Worm (Caenorhabditis elegans) whole organism, midembryonic: ENCODE data around the gene Y53G8AL.4.

Experiments used
- T22C8.4 ChIP-seq: fragments of 200-800 bp; sonication (Bioruptor generic); IDR thresholded peaks from 2 replicates; pipeline ENCODE4 v1.3.6; 2022; ENCODE audit warnings: missing genetic modification characterization, missing compliant biosample characterization
- cog-1 ChIP-seq: sonication (generic microtip); optimal IDR thresholded peaks from 2 replicates; lab custom pipeline; 2016; ENCODE audit warnings: missing genetic modification characterization, missing compliant biosample characterization
- flt-1 ChIP-seq: fragments of 200-800 bp; sonication (Bioruptor generic); IDR thresholded peaks from 2 replicates; pipeline ENCODE4 v1.3.6; 2022; ENCODE audit warnings: missing genetic modification characterization, missing compliant biosample characterization
- klf-2 ChIP-seq: fragments of 200-800 bp; sonication (Bioruptor generic); conservative IDR thresholded peaks from 2 replicates; pipeline ENCODE4 v1.3.6; 2022; ENCODE audit warnings: missing genetic modification reagents, missing genetic modification characterization, missing compliant biosample characterization
- med-1 ChIP-seq: sonication (generic microtip); optimal IDR thresholded peaks from 2 replicates; lab custom pipeline; 2017; ENCODE audit warnings: missing genetic modification characterization, mild to moderate bottlenecking, missing compliant biosample characterization, antibody characterized with exemption, missing genetic modification reagents; ENCODE audit not compliant: insufficient read depth
- ref-1 ChIP-seq: fragments of 200-800 bp; sonication (Bioruptor generic); conservative IDR thresholded peaks from 2 replicates; pipeline ENCODE4 v1.3.6; 2022; ENCODE audit warnings: missing genetic modification reagents, missing genetic modification characterization, missing compliant biosample characterization
- tab-1 ChIP-seq: fragments of 200-800 bp; sonication (Bioruptor generic); IDR thresholded peaks from 2 replicates; pipeline ENCODE4 v1.3.6; 2022; ENCODE audit warnings: missing genetic modification characterization, missing compliant biosample characterization
- ztf-23 ChIP-seq: fragments of 200-800 bp; sonication (Bioruptor generic); IDR thresholded peaks from 2 replicates; pipeline ENCODE4 v1.3.6; 2022; ENCODE audit warnings: missing genetic modification reagents, missing genetic modification characterization, missing compliant biosample characterization
- ztf-29 ChIP-seq: fragments of 200-800 bp; sonication (Bioruptor generic); IDR thresholded peaks from 2 replicates; pipeline ENCODE4 v1.3.6; 2022; ENCODE audit warnings: missing genetic modification reagents, missing genetic modification characterization, missing compliant biosample characterization

The Y53G8AL.4 gene

DNA sequence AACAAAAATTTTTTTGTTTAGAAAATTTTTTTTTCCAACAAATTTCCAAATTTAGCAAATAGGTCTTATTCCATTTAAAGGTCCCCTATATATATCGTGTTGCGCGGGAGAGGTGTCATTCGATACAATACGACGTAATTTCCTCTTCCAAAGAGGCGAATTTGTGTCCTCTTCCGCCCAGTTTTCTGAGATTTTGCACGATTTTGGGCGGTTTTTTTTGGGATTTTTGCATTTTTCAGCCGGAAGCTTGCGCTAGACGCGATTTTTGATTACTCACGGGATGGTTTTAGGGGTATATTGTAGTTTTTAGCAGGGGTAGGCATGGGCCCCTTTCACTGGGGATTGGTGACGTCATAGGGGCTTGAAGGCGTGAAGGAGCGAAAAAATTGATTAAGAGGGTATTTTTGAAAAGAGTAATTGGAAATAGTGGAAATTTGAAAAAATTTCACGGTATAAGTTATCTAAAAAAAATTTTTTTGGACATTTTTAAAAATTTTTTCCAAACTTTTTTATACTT is at the start of gene Y53G8AL.4:
Gene Y53G8AL.4, minus strand, starts transcription at position 51 of the 517 bp plus-strand sequence.
- no peak for TF ChIP-seq T22C8.4 (GFP tag; lab: Robert Waterston, UW)

DNA sequence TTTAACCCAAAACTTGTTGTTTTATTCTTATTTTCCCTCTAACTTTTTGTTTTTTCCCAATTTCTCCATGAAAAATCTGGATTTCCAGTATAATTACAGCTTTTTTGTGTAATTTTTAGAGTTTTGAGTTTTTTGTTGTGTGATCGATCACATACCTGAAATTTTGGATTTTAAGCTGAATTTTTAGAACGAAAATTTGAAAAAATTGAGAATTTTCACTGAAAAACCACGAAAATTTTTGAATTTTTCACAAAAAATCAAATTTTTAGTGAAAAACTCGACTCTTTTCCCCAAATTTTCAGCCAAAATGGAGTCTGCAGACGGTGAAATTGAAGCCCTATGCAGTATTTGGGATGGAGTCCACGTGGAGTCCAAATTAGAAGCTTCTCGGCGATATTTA is 46.7 kb upstream of the Y53G8AL.4 start, which contains the start of gene Y53G8AR.5:
Gene Y53G8AR.5, plus strand, starts transcription at position 301 of the 400 bp plus-strand sequence.
- TF ChIP-seq cog-1 (tag; lab: Kevin White, UChicago) (no peak), ztf-23 (no peak)

DNA sequence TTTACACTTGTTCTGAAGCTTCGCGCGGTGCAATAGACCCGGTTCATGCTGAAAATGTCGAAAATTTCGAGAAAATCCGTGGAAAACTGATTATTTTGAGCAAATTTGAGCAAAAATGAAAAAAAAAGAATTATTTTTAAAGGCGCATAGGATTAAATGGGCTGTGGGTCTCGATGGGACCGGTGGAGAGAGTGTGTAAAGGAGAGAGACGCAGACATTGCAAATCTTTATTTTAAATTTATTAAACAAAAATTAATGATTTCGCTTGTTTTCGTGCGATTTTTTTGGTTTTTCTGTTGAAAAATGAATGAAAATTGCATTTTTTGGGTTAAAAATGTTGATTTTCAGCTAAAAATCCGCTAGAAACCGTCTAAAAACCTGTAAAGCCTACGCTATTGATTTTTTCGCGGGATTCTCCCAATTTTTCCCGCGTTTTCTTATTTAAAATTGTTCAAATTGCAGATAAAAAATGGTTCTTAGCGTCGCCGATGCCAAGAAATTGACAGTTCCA is 43.9 kb upstream of the Y53G8AL.4 start, which contains the start of the genes Y53G8AR.8 and Y53G8AR.6:
Gene Y53G8AR.8, minus strand, starts transcription at position 48 of the 511 bp plus-strand sequence.
Gene Y53G8AR.6, plus strand, starts transcription at position 461 of the 511 bp plus-strand sequence.
- no peak for TF ChIP-seq cog-1 (tag; lab: Kevin White, UChicago)
- TF ChIP-seq ref-1 = no peak
- no peak for TF ChIP-seq med-1 (GFP tag; lab: Kevin White, UChicago)
- no peak for TF ChIP-seq ztf-23
- no peak for TF ChIP-seq T22C8.4 (GFP tag; lab: Robert Waterston, UW)
- TF ChIP-seq flt-1 (GFP tag; lab: Robert Waterston, UW) = no peak
- TF ChIP-seq ztf-29 (GFP tag; lab: Robert Waterston, UW) = no peak
- TF ChIP-seq tab-1 (GFP tag; lab: Robert Waterston, UW) = no peak
- TF ChIP-seq klf-2 = no peak

DNA sequence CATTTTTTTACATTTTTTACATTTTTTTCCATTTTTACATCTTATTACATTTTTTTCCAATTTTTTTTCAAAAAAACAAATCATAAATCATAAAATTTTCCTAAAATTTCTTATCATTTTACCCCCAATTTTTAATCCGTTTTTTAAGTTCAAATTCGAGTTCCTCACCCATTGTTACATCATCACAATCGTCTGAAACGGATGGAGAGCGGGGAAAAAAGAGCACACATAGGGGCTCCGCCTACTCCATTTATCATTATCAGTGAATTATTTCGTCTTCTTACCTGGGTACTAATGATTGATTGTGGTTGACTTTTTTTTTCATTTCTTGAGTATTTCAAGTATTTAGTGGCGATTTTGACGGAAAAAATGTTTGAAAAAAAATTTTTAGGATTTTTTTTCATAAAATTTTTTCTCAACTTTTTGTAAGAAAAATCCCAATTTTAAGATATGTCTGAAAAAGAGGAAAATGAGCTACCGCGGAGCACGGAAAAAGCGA is 31.5 kb upstream of the Y53G8AL.4 start, which contains the start of gene mfsd-8:
Gene mfsd-8, plus strand, starts transcription at position 449 of the 499 bp plus-strand sequence.
- no peak for TF ChIP-seq flt-1 (GFP tag; lab: Robert Waterston, UW)
- no peak for TF ChIP-seq cog-1 (tag; lab: Kevin White, UChicago)
- no peak for TF ChIP-seq ref-1
- TF ChIP-seq tab-1 (GFP tag; lab: Robert Waterston, UW) = no peak
- no peak for TF ChIP-seq med-1 (GFP tag; lab: Kevin White, UChicago)
- no peak for TF ChIP-seq ztf-23
- TF ChIP-seq ztf-29 (GFP tag; lab: Robert Waterston, UW) = no peak
- TF ChIP-seq klf-2 = no peak
- TF ChIP-seq T22C8.4 (GFP tag; lab: Robert Waterston, UW) = no peak

DNA sequence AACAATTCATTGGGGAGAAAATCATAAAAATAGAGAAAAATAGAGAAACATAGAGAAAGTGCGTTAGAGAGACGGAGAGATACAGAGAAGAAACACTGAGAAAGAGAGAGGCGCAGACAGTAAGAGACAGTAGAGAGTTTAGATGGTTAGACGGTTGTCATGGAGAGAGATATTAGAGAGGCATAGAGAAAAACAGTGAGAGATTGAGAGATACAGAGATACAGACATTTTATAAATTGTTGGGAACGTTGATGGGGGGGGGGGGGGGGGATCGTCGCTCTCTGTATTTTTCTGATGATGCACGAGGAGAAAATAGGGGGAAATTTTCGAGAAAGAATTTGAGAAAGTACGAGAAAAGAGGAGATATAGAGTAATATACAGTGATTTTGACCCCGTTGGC is 28.9 kb upstream of the Y53G8AL.4 start:
- TF ChIP-seq T22C8.4 (GFP tag; lab: Robert Waterston, UW) (no peak), cog-1 (tag; lab: Kevin White, UChicago) (peak; percentile 55), ref-1 (no peak), ztf-23 (0 out of 2 replicates have a peak, but pooled peaks have one; percentile 39), med-1 (GFP tag; lab: Kevin White, UChicago) (no peak), flt-1 (GFP tag; lab: Robert Waterston, UW) (no peak)

DNA sequence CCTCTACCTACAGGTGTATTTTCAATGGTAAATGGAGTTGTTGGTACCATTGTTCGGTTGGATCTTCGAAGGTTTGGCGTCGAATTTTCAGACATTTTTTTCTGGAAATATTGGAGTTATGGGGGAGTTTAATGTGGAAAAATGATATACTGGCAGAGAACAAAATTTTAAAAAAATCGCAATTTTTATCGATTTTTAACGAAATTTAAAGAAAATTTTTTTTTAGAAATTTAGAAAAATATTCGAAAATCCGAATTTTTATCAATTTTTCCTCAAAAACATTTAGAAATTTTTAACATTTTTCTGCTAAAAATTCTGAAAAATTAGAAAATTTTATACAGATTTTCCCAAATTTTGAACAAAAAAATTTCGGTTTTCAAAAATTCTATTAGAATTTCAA is 28.2 kb upstream of the Y53G8AL.4 start, which contains the start of gene Y53G8AM.8:
Gene Y53G8AM.8, minus strand, starts transcription at position 101 of the 400 bp plus-strand sequence.
- TF ChIP-seq ztf-23 = no peak
- no peak for TF ChIP-seq ref-1
- TF ChIP-seq med-1 (GFP tag; lab: Kevin White, UChicago) = no peak
- TF ChIP-seq klf-2 = no peak
- TF ChIP-seq cog-1 (tag; lab: Kevin White, UChicago) = no peak
- TF ChIP-seq ztf-29 (GFP tag; lab: Robert Waterston, UW) = no peak
- TF ChIP-seq flt-1 (GFP tag; lab: Robert Waterston, UW) = no peak
- TF ChIP-seq T22C8.4 (GFP tag; lab: Robert Waterston, UW) = no peak
- TF ChIP-seq tab-1 (GFP tag; lab: Robert Waterston, UW) = no peak

DNA sequence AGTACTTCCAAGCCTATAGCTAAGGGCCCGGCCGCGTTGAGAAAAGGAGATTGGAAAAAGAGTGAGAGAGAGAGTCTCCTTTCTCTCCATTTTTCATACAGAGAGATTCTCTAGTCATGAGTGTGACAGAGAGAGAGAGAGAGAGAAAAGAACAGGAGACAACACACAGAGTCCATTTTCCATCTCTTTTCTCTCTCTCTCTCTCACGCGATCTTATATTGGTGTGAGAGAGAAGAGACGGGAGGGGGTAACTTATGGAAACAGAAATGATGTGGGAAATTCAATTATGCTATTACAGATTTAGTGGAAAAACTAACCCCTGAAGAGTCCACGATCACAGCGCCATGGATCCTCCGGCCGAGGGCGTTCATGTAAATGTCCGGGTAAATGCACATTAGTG is 22.7 kb upstream of the Y53G8AL.4 start:
- TF ChIP-seq ztf-23 = no peak
- no peak for TF ChIP-seq ref-1
- no peak for TF ChIP-seq klf-2
- TF ChIP-seq tab-1 (GFP tag; lab: Robert Waterston, UW) = no peak
- no peak for TF ChIP-seq ztf-29 (GFP tag; lab: Robert Waterston, UW)
- TF ChIP-seq T22C8.4 (GFP tag; lab: Robert Waterston, UW) = no peak
- no peak for TF ChIP-seq med-1 (GFP tag; lab: Kevin White, UChicago)

DNA sequence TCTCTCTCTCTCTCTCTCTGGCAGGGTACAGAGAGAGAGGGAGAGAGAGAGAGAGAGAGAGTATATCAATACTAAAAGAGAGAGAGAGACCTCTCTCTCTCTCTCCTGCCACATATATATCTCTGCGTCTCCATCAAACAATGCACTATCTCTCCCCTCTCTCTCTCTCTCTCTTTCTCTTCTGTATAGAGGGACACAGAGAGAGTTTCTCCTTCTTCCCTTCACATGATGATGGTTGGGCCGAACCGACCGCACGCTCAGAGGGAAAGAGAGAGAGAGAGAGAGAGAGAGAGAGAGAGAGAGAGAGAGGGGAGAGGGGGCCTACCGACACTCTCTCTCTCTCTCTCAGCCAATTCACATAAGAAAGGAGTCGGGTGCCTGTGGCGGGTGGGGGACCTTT is 21.2 kb upstream of the Y53G8AL.4 start:
- TF ChIP-seq klf-2 = no peak
- 0 out of 2 replicates have a peak, but pooled peaks have one; percentile 21 for TF ChIP-seq flt-1 (GFP tag; lab: Robert Waterston, UW)
- TF ChIP-seq cog-1 (tag; lab: Kevin White, UChicago) = peak; percentile 72

DNA sequence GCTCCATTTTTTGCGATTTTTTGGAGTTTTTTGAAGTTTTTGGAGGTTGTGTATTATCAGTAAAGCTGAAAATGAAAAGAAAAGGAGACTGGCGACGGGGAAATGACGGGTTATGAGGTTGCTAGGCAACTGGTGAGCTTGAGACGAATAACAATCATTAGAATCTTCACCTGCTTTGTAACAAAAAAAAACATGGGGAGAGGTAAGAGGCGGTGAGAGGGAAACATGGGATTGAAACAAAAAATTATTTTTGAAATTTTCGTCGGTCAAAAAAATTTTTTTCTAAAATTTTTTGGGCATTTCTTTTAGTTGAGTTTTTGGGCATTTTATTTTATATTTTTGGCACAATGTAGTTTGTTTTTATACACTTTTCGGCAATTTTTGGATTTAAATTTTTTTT is 16.2 kb upstream of the Y53G8AL.4 start, which contains the start of gene Y53G8AM.7:
Gene Y53G8AM.7, minus strand, starts transcription at position 101 of the 400 bp plus-strand sequence.
- no peak for TF ChIP-seq ztf-23
- TF ChIP-seq ref-1 = no peak
- TF ChIP-seq klf-2 = no peak
- TF ChIP-seq tab-1 (GFP tag; lab: Robert Waterston, UW) = no peak
- no peak for TF ChIP-seq ztf-29 (GFP tag; lab: Robert Waterston, UW)
- TF ChIP-seq T22C8.4 (GFP tag; lab: Robert Waterston, UW) = no peak
- no peak for TF ChIP-seq cog-1 (tag; lab: Kevin White, UChicago)
- no peak for TF ChIP-seq flt-1 (GFP tag; lab: Robert Waterston, UW)
- no peak for TF ChIP-seq med-1 (GFP tag; lab: Kevin White, UChicago)

DNA sequence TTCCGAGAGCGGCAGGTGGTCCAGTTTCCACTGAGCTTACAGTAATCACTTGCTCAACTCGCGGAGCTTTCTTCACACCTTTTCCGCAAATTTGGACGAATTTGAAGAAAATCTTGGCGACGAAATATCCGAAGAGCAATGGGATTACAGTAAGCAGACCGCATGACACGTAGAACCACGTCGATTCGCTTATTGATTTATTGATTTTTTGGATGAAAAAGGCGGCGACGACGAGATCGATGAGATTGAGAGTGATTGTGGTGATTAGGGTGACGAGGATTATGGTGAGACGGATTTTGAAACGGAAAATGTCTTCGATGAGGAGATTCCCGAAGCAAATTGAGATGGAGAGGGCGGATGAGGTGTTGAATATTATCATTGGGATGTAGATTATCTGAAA is 13.2 kb upstream of the Y53G8AL.4 start:
- TF ChIP-seq T22C8.4 (GFP tag; lab: Robert Waterston, UW) (peak; percentile 36; the same call in 1 of the 2 replicates), tab-1 (GFP tag; lab: Robert Waterston, UW) (no peak)
